Worm (Caenorhabditis elegans) whole organism, mixed stage, embryonic: ENCODE results near the gene F10G2.1.
"Not testable (repeated sequence)": the region's sequence is repeated elsewhere in the genome, so short reads cannot be mapped to it uniquely, and the experiment has no call there.

Experiments used
- bed-3 ChIP-seq: fragments of 200-800 bp; sonication (Bioruptor generic); optimal IDR thresholded peaks from 3 replicates; lab custom pipeline; 2018; ENCODE audit warnings: mild to moderate bottlenecking, missing genetic modification characterization, moderate library complexity, missing compliant biosample characterization
- ceh-43 ChIP-seq: fragments of 200-800 bp; sonication (Bioruptor generic); optimal IDR thresholded peaks from 2 replicates; lab custom pipeline; 2018; ENCODE audit warnings: mild to moderate bottlenecking, missing genetic modification characterization, moderate library complexity, missing compliant biosample characterization
- ceh-83 ChIP-seq: fragments of 200-800 bp; sonication (Bioruptor generic); optimal IDR thresholded peaks from 2 replicates; lab custom pipeline; 2018; ENCODE audit warnings: mild to moderate bottlenecking, missing genetic modification characterization, missing compliant biosample characterization
- ces-1 ChIP-seq: fragments of 150-350 bp; optimal IDR thresholded peaks from 2 replicates; lab custom pipeline; 2014; ENCODE audit warnings: missing biosample characterization, missing genetic modification reagents, missing genetic modification characterization
- cnd-1 ChIP-seq: fragments of 200-800 bp; sonication (Bioruptor generic); optimal IDR thresholded peaks from 2 replicates; lab custom pipeline; 2018; ENCODE audit warnings: mild to moderate bottlenecking, missing genetic modification characterization, missing compliant biosample characterization
- elt-1 ChIP-seq: sonication (generic microtip); optimal IDR thresholded peaks from 2 replicates; lab custom pipeline; 2017; ENCODE audit warnings: missing genetic modification characterization, mild to moderate bottlenecking, missing compliant biosample characterization, antibody characterized with exemption, moderate library complexity, borderline replicate concordance; ENCODE audit not compliant: insufficient read depth
- elt-3 ChIP-seq: fragments of 150-350 bp; optimal IDR thresholded peaks from 2 replicates; lab custom pipeline; 2014; ENCODE audit warnings: missing biosample characterization, missing genetic modification characterization
- flh-1 ChIP-seq: fragments of 200-800 bp; sonication (Bioruptor generic); optimal IDR thresholded peaks from 2 replicates; lab custom pipeline; 2018; ENCODE audit warnings: mild to moderate bottlenecking, missing genetic modification characterization, moderate library complexity, missing compliant biosample characterization
- ham-2 ChIP-seq: fragments of 200-800 bp; sonication (Bioruptor generic); optimal IDR thresholded peaks from 2 replicates; lab custom pipeline; 2018; ENCODE audit warnings: mild to moderate bottlenecking, missing genetic modification characterization, missing compliant biosample characterization
- hlh-1 ChIP-seq: fragments of 150-350 bp; optimal IDR thresholded peaks from 2 replicates; lab custom pipeline; 2014; ENCODE audit warnings: missing biosample characterization, missing genetic modification reagents, missing genetic modification characterization
- lin-13 ChIP-seq: fragments of 150-350 bp; optimal IDR thresholded peaks from 2 replicates; lab custom pipeline; 2014; ENCODE audit warnings: missing biosample characterization, missing genetic modification characterization
- lin-32 ChIP-seq: fragments of 200-800 bp; sonication (Bioruptor generic); optimal IDR thresholded peaks from 2 replicates; lab custom pipeline; 2018; ENCODE audit warnings: mild to moderate bottlenecking, missing genetic modification characterization, missing compliant biosample characterization
- lsy-2 ChIP-seq: fragments of 150-350 bp; optimal IDR thresholded peaks from 2 replicates; lab custom pipeline; 2014; ENCODE audit warnings: missing biosample characterization, missing genetic modification characterization
- mls-2 ChIP-seq: sonication (generic microtip); optimal IDR thresholded peaks from 2 replicates; lab custom pipeline; 2016; ENCODE audit warnings: mild to moderate bottlenecking, missing genetic modification characterization, moderate library complexity, missing compliant biosample characterization
- nhr-12 ChIP-seq: fragments of 150-350 bp; optimal IDR thresholded peaks from 2 replicates; lab custom pipeline; 2014; ENCODE audit warnings: missing biosample characterization, missing genetic modification characterization
- nhr-2 ChIP-seq: fragments of 150-350 bp; optimal IDR thresholded peaks from 2 replicates; lab custom pipeline; 2014; ENCODE audit warnings: missing biosample characterization, missing genetic modification characterization
- nhr-237 ChIP-seq: fragments of 150-350 bp; optimal IDR thresholded peaks from 2 replicates; lab custom pipeline; 2014; ENCODE audit warnings: missing biosample characterization, missing genetic modification characterization
- nhr-28 ChIP-seq: fragments of 150-350 bp; optimal IDR thresholded peaks from 2 replicates; lab custom pipeline; 2014; ENCODE audit warnings: missing biosample characterization, missing genetic modification characterization
- nhr-76 ChIP-seq: sonication (generic microtip); optimal IDR thresholded peaks from 2 replicates; lab custom pipeline; 2017; ENCODE audit warnings: missing biosample characterization, missing genetic modification characterization
- pha-4 ChIP-seq: fragments of 150-350 bp; optimal IDR thresholded peaks from 2 replicates; lab custom pipeline; 2018; ENCODE audit warnings: missing biosample characterization, missing genetic modification reagents, missing genetic modification characterization
- sem-2 ChIP-seq: fragments of 200-800 bp; sonication (Bioruptor generic); optimal IDR thresholded peaks from 2 replicates; lab custom pipeline; 2018; ENCODE audit warnings: mild to moderate bottlenecking, missing genetic modification characterization, missing compliant biosample characterization
- sptf-1 ChIP-seq: sonication (generic microtip); optimal IDR thresholded peaks from 2 replicates; lab custom pipeline; 2017; ENCODE audit warnings: mild to moderate bottlenecking, missing genetic modification characterization, moderate library complexity, missing compliant biosample characterization
- tbx-8 ChIP-seq: fragments of 200-800 bp; sonication (Bioruptor generic); optimal IDR thresholded peaks from 2 replicates; lab custom pipeline; 2018; ENCODE audit warnings: mild to moderate bottlenecking, missing genetic modification characterization, moderate library complexity, missing compliant biosample characterization
- unc-120 ChIP-seq: sonication (generic microtip); optimal IDR thresholded peaks from 2 replicates; lab custom pipeline; 2017; ENCODE audit warnings: missing genetic modification characterization, missing compliant biosample characterization; ENCODE audit not compliant: poor library complexity, severe bottlenecking
- unc-39 ChIP-seq: fragments of 150-350 bp; optimal IDR thresholded peaks from 2 replicates; lab custom pipeline; 2014; ENCODE audit warnings: missing biosample characterization, missing genetic modification characterization
- unc-62 ChIP-seq: fragments of 150-350 bp; optimal IDR thresholded peaks from 2 replicates; lab custom pipeline; 2014; ENCODE audit warnings: missing biosample characterization, missing genetic modification reagents, missing genetic modification characterization
- zip-8 ChIP-seq: fragments of 150-350 bp; optimal IDR thresholded peaks from 2 replicates; lab custom pipeline; 2014; ENCODE audit warnings: missing biosample characterization, missing genetic modification characterization
- ztf-11 ChIP-seq: fragments of 150-350 bp; optimal IDR thresholded peaks from 2 replicates; lab custom pipeline; 2014; ENCODE audit warnings: missing biosample characterization, missing genetic modification characterization

The F10G2.1 gene

DNA sequence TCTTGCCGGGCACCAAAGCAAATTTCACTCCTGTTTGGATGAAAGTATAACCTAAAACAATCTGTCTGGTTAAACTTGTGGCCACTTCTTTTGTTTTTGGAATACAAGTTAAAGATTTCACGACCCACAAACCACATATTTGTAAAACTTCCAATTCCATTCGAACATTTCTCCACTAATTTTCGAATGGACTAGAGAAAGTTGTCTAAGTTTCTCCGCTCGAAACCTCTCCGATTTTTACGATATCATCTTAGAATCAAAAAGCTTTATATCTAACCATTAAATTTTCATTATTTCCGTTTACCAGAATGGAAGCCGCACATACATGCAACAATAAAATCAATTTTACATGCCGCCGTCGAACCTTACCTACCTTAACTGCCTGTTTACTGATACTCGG, 33.9 kb upstream of the F10G2.1 start, which contains the start of gene F07G11.3:
F07G11.3 (plus strand) TSS at position 301 of the 400 bp plus-strand sequence.
- no peak for TF ChIP-seq ztf-11
- no peak for TF ChIP-seq nhr-12
- TF ChIP-seq ceh-43 (GFP tag; lab: Kevin White, UChicago) = no peak
- TF ChIP-seq lin-13 (tag; lab: Kevin White, UChicago) = no peak
- TF ChIP-seq elt-1 = no peak
- no peak for TF ChIP-seq flh-1
- TF ChIP-seq tbx-8 (GFP tag; lab: Kevin White, UChicago) = no peak
- no peak for TF ChIP-seq mls-2 (tag; lab: Kevin White, UChicago)
- TF ChIP-seq unc-120 = no peak
- no peak for TF ChIP-seq bed-3 (GFP tag; lab: Kevin White, UChicago)
- TF ChIP-seq nhr-237 (tag; lab: Kevin White, UChicago) = no peak
- no peak for TF ChIP-seq sptf-1 (tag; lab: Kevin White, UChicago)
- no peak for TF ChIP-seq nhr-76 (tag; lab: Kevin White, UChicago)
- no peak for TF ChIP-seq lin-32 (GFP tag; lab: Kevin White, UChicago)
- TF ChIP-seq pha-4 (tag; lab: Kevin White, UChicago) = no peak
- TF ChIP-seq, all 35 proteins: peak for 0

DNA sequence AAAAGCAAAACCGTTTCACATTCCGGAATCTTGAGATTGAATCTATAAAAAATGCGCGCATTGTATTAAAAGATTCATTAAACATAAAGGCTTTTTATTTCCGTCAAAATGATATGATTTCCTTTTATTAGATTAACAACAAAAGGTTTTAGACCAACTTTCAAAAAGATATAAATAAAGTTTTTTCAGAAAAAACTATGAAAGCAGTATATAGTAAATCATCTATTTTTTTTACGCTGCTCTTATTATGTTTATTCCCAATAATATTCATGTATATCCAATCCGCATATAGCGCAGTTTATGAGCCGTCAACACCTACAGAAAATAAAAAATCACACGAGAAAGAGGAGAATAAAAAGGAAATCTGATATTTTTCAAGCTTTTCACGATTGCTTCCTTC, 27.8 kb upstream of the F10G2.1 start, which contains the start of gene F07G11.2:
F07G11.2 (plus strand) TSS at position 301 of the 400 bp plus-strand sequence.
- not testable (repeated sequence) for TF ChIP-seq lin-13 (tag; lab: Kevin White, UChicago); ham-2 (GFP tag; lab: Kevin White, UChicago); lsy-2 (tag; lab: Kevin White, UChicago)

DNA sequence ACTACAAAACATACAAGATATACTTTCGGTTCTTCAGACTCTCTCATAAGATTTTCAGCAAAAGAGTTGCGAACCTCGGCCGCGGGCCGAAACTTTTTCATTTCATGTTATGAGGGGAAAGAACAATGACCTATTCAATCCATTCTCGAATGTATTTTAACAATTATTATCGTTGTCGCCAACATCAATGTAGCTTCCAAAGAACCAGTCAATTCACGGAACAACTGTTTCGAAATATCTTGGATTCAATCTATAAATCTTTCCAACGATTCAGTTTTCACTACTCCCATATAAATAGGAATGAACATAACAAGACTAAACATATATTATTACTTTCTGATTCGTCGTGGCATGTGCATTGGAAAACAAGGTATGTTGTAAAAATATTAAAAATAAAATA, 25.3 kb upstream of the F10G2.1 start, which contains the start of gene F07G11.1:
F07G11.1 (plus strand) TSS at position 301 of the 400 bp plus-strand sequence.
- TF ChIP-seq lin-32 (GFP tag; lab: Kevin White, UChicago) = no peak
- TF ChIP-seq pha-4 (tag; lab: Kevin White, UChicago) = no peak
- TF ChIP-seq zip-8 (tag; lab: Kevin White, UChicago) = no peak
- TF ChIP-seq unc-62 = no peak
- no peak for TF ChIP-seq hlh-1 (tag; lab: Kevin White, UChicago)
- no peak for TF ChIP-seq sem-2 (GFP tag; lab: Kevin White, UChicago)
- no peak for TF ChIP-seq mls-2 (tag; lab: Kevin White, UChicago)
- no peak for TF ChIP-seq lin-13 (tag; lab: Kevin White, UChicago)
- no peak for TF ChIP-seq ces-1 (GFP tag; lab: Kevin White, UChicago)
- no peak for TF ChIP-seq nhr-2 (tag; lab: Kevin White, UChicago)
- no peak for TF ChIP-seq nhr-76 (tag; lab: Kevin White, UChicago)
- TF ChIP-seq cnd-1 = no peak
- TF ChIP-seq, all 35 proteins: peak for 0

DNA sequence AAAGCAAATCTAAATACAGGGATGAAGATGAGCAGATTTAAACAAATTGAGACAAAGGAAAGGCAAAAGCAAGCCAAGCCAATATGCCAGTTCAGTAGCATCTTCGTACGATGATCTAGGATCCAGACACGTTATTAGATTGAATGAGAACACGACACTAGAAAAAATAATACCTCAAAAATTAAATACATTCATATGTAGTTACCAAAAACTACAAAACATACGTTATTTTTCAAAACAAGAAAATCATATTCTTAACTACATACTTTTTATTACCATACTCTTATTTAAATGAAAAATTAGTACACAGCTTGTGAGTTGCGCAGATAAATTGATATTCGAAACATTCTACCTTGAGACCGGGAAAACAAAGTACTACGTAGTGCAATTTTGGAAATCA, 19.1 kb upstream of the F10G2.1 start, which contains the start of gene srx-6:
srx-6 (minus strand) TSS at position 101 of the 400 bp plus-strand sequence.
- TF ChIP-seq nhr-28 (tag; lab: Kevin White, UChicago) (no peak), ces-1 (GFP tag; lab: Kevin White, UChicago) (no peak), ceh-43 (GFP tag; lab: Kevin White, UChicago) (no peak), hlh-1 (tag; lab: Kevin White, UChicago) (no peak), ceh-83 (GFP tag; lab: Kevin White, UChicago) (no peak), ztf-11 (no peak), unc-62 (no peak), flh-1 (no peak), unc-39 (tag; lab: Kevin White, UChicago) (no peak), sptf-1 (tag; lab: Kevin White, UChicago) (no peak), ham-2 (GFP tag; lab: Kevin White, UChicago) (no peak), nhr-76 (tag; lab: Kevin White, UChicago) (no peak), pha-4 (tag; lab: Kevin White, UChicago) (no peak), sem-2 (GFP tag; lab: Kevin White, UChicago) (no peak), lsy-2 (tag; lab: Kevin White, UChicago) (no peak), nhr-12 (no peak), zip-8 (tag; lab: Kevin White, UChicago) (no peak), cnd-1 (no peak), tbx-8 (GFP tag; lab: Kevin White, UChicago) (no peak)

DNA sequence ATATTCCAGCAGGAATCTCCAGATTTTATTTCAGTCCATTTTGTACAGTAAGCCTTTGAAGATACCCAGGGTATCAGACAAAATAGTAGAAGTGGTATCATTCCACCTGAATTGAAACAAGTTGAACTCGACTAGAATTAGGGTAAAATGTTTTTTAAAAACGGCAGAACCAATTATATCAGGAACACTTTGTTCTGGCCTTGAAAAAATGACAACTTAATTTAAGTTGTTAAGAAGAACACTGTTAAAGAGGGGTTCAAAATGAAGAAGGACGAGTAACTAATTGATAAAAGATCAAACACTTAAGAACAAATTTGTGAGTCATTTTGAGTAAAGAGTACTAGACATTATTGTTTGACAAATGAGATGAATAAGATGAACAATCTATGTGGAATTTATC, 11.4 kb upstream of the F10G2.1 start, which contains the start of gene lmd-4:
lmd-4 (minus strand) TSS at position 101 of the 400 bp plus-strand sequence.
- TF ChIP-seq unc-39 (tag; lab: Kevin White, UChicago) (no peak), mls-2 (tag; lab: Kevin White, UChicago) (no peak), sptf-1 (tag; lab: Kevin White, UChicago) (no peak), ceh-43 (GFP tag; lab: Kevin White, UChicago) (no peak), flh-1 (no peak), elt-1 (no peak), elt-3 (tag; lab: Kevin White, UChicago) (no peak)
- TF ChIP-seq, all 35 proteins: peak for 0
